Fruit fly (Drosophila melanogaster) whole organism, embryonic: Measurements from ENCODE around the gene CG15922.

Experiments used
- Asciz ChIP-seq: fragments of 200-800 bp; sonication (Bioruptor generic); optimal IDR thresholded peaks from 2 replicates; lab custom pipeline; 2017; ENCODE audit warnings: missing biosample characterization, mild to moderate bottlenecking, missing genetic modification characterization, missing genetic modification reagents
- CG1024 ChIP-seq: fragments of 200-800 bp; sonication (Bioruptor generic); IDR thresholded peaks from 2 replicates; pipeline ENCODE4 v1.3.6; 2022; ENCODE audit warnings: missing biosample characterization, missing genetic modification characterization
- CG11456 ChIP-seq: fragments of 200-800 bp; sonication (Bioruptor generic); IDR thresholded peaks from 3 replicates; pipeline ENCODE4 v1.3.6; 2022; ENCODE audit warnings: missing biosample characterization, missing genetic modification characterization
- CG12219 ChIP-seq: fragments of 200-800 bp; sonication (Bioruptor generic); optimal IDR thresholded peaks from 3 replicates; lab custom pipeline; 2018; ENCODE audit warnings: missing biosample characterization, mild to moderate bottlenecking, missing genetic modification characterization
- CG13624 ChIP-seq: fragments of 200-800 bp; sonication (Bioruptor generic); optimal IDR thresholded peaks from 2 replicates; lab custom pipeline; 2016; ENCODE audit warnings: missing biosample characterization, missing genetic modification characterization
- CG14014 ChIP-seq: fragments of 200-800 bp; sonication (Bioruptor generic); IDR thresholded peaks from 2 replicates; pipeline ENCODE4 v1.3.6; 2022; ENCODE audit warnings: missing biosample characterization, missing genetic modification characterization
- CG15011 ChIP-seq: fragments of 200-800 bp; sonication (Bioruptor generic); optimal IDR thresholded peaks from 3 replicates; lab custom pipeline; 2018; ENCODE audit warnings: missing biosample characterization, mild to moderate bottlenecking, missing genetic modification characterization
- CG1603 ChIP-seq: fragments of 200-800 bp; sonication (Bioruptor generic); optimal IDR thresholded peaks from 2 replicates; lab custom pipeline; 2019; ENCODE audit warnings: missing biosample characterization, mild to moderate bottlenecking, missing genetic modification characterization, moderate library complexity
- CG1647 ChIP-seq: fragments of 200-800 bp; sonication (Bioruptor generic); optimal IDR thresholded peaks from 3 replicates; lab custom pipeline; 2016; ENCODE audit warnings: missing biosample characterization, missing genetic modification characterization
- CG17361 ChIP-seq: fragments of 200-800 bp; sonication (Bioruptor generic); IDR thresholded peaks from 3 replicates; pipeline ENCODE4 v1.3.6; 2022; ENCODE audit warnings: missing biosample characterization, missing genetic modification characterization
- CG18764 ChIP-seq: fragments of 200-800 bp; sonication (Bioruptor generic); optimal IDR thresholded peaks from 3 replicates; lab custom pipeline; 2016; ENCODE audit warnings: missing biosample characterization, missing genetic modification characterization
- CG2678 ChIP-seq: fragments of 200-800 bp; sonication (Bioruptor generic); optimal IDR thresholded peaks from 3 replicates; lab custom pipeline; 2019; ENCODE audit warnings: missing biosample characterization, mild to moderate bottlenecking, missing genetic modification characterization, moderate library complexity
- CG2712 ChIP-seq: fragments of 200-800 bp; optimal IDR thresholded peaks from 3 replicates; lab custom pipeline; 2019; ENCODE audit warnings: missing biosample characterization, mild to moderate bottlenecking, missing genetic modification characterization, moderate library complexity
- CG2889 ChIP-seq: fragments of 200-800 bp; sonication (Bioruptor generic); IDR thresholded peaks from 3 replicates; pipeline ENCODE4 v1.3.6; 2022; ENCODE audit warnings: missing biosample characterization, missing genetic modification characterization
- CG31388 ChIP-seq: fragments of 200-800 bp; sonication (Bioruptor generic); optimal IDR thresholded peaks from 2 replicates; lab custom pipeline; 2016; ENCODE audit warnings: missing biosample characterization, missing genetic modification characterization
- CG3407 ChIP-seq: fragments of 200-800 bp; sonication (Bioruptor generic); optimal IDR thresholded peaks from 2 replicates; lab custom pipeline; 2018; ENCODE audit warnings: missing biosample characterization, mild to moderate bottlenecking, missing genetic modification characterization
- CG4404 ChIP-seq: fragments of 200-800 bp; sonication (Bioruptor generic); IDR thresholded peaks from 2 replicates; pipeline ENCODE4 v1.3.6; 2022; ENCODE audit warnings: missing biosample characterization, missing genetic modification characterization
- CG4424 ChIP-seq: fragments of 200-800 bp; sonication (Bioruptor generic); optimal IDR thresholded peaks from 3 replicates; lab custom pipeline; 2016; ENCODE audit warnings: missing biosample characterization, missing genetic modification characterization
- CG6272 ChIP-seq: fragments of 200-800 bp; sonication (Bioruptor generic); IDR thresholded peaks from 2 replicates; pipeline ENCODE4 v1.3.6; 2022; ENCODE audit warnings: missing biosample characterization, missing genetic modification characterization
- CG6689 ChIP-seq: fragments of 200-800 bp; sonication (Bioruptor generic); IDR thresholded peaks from 2 replicates; pipeline ENCODE4 v1.3.6; 2022; ENCODE audit warnings: missing biosample characterization, missing genetic modification characterization
- CG9215 ChIP-seq: fragments of 200-800 bp; sonication (Bioruptor generic); IDR thresholded peaks from 2 replicates; pipeline ENCODE4 v1.3.6; 2022; ENCODE audit warnings: missing biosample characterization, missing genetic modification characterization
- CG9797 ChIP-seq: fragments of 200-800 bp; sonication (Bioruptor generic); optimal IDR thresholded peaks from 3 replicates; lab custom pipeline; 2018; ENCODE audit warnings: missing biosample characterization, mild to moderate bottlenecking, missing genetic modification characterization
- CG9817 ChIP-seq: fragments of 200-800 bp; sonication (Bioruptor generic); optimal IDR thresholded peaks from 2 replicates; lab custom pipeline; 2018; ENCODE audit warnings: missing biosample characterization, mild to moderate bottlenecking, missing genetic modification characterization, moderate library complexity
- D19A ChIP-seq: fragments of 200-800 bp; optimal IDR thresholded peaks from 3 replicates; lab custom pipeline; 2019; ENCODE audit warnings: missing biosample characterization, mild to moderate bottlenecking, missing genetic modification characterization, moderate library complexity
- Dip2 ChIP-seq: fragments of 200-800 bp; sonication (Bioruptor generic); IDR thresholded peaks from 2 replicates; pipeline ENCODE4 v1.3.6; 2022; ENCODE audit warnings: missing biosample characterization, missing genetic modification characterization
- Dp ChIP-seq: fragments of 200-800 bp; sonication (Bioruptor generic); optimal IDR thresholded peaks from 2 replicates; lab custom pipeline; 2018; ENCODE audit warnings: missing biosample characterization, mild to moderate bottlenecking, missing genetic modification characterization, moderate library complexity
- Hr51 ChIP-seq, 2 experiments: fragments of 200-800 bp; sonication (Bioruptor generic); optimal IDR thresholded peaks; 2 replicates in 1 of 2; 3 replicates in 1 of 2; lab custom pipeline; 2016 to 2018; ENCODE audit warnings: missing biosample characterization in 2 of 2, missing genetic modification characterization in 2 of 2, mild to moderate bottlenecking in 1 of 2, moderate library complexity in 1 of 2
- Med ChIP-seq: fragments of 200-800 bp; sonication (Bioruptor generic); peaks from one replicate; lab custom pipeline; 2016; ENCODE audit warnings: missing biosample characterization, missing genetic modification characterization, mild to moderate bottlenecking, inconsistent platforms, moderate library complexity
- NfI ChIP-seq: fragments of 200-800 bp; sonication (Bioruptor generic); optimal IDR thresholded peaks from 3 replicates; lab custom pipeline; 2018; ENCODE audit warnings: missing biosample characterization, mild to moderate bottlenecking, missing genetic modification characterization, moderate library complexity
- Poxn ChIP-seq: fragments of 200-800 bp; sonication (Bioruptor generic); IDR thresholded peaks from 2 replicates; pipeline ENCODE4 v1.3.6; 2022; ENCODE audit warnings: missing biosample characterization, missing genetic modification characterization
- Ravus ChIP-seq: fragments of 200-800 bp; sonication (Bioruptor generic); IDR thresholded peaks from 2 replicates; pipeline ENCODE4 v1.3.6; 2022; ENCODE audit warnings: missing biosample characterization, missing genetic modification characterization
- Six4 ChIP-seq: fragments of 200-800 bp; sonication (Bioruptor generic); optimal IDR thresholded peaks from 2 replicates; lab custom pipeline; 2016; ENCODE audit warnings: missing biosample characterization, missing genetic modification characterization
- Sox102F ChIP-seq: fragments of 200-800 bp; sonication (Bioruptor generic); optimal IDR thresholded peaks from 2 replicates; lab custom pipeline; 2018; ENCODE audit warnings: missing biosample characterization, mild to moderate bottlenecking, missing genetic modification characterization, moderate library complexity
- Sry-β ChIP-seq: fragments of 200-800 bp; sonication (Bioruptor generic); optimal IDR thresholded peaks from 2 replicates; lab custom pipeline; 2018; ENCODE audit warnings: missing biosample characterization, mild to moderate bottlenecking, missing genetic modification characterization, moderate library complexity
- abd-A ChIP-seq: fragments of 200-800 bp; sonication (Bioruptor generic); optimal IDR thresholded peaks from 3 replicates; lab custom pipeline; 2019; ENCODE audit warnings: missing biosample characterization, mild to moderate bottlenecking, missing genetic modification characterization, moderate library complexity
- crc ChIP-seq: fragments of 200-800 bp; sonication (Bioruptor generic); optimal IDR thresholded peaks from 2 replicates; lab custom pipeline; 2016; ENCODE audit warnings: missing biosample characterization, missing genetic modification characterization
- crol ChIP-seq: fragments of 200-800 bp; sonication (Bioruptor generic); IDR thresholded peaks from 2 replicates; pipeline ENCODE4 v1.3.6; 2022; ENCODE audit warnings: missing biosample characterization, missing genetic modification characterization
- dan ChIP-seq: fragments of 200-800 bp; sonication (Bioruptor generic); IDR thresholded peaks from 2 replicates; pipeline ENCODE4 v1.3.6; 2022; ENCODE audit warnings: missing biosample characterization, missing genetic modification characterization
- jigr1 ChIP-seq: fragments of 200-800 bp; sonication (Bioruptor generic); IDR thresholded peaks from 3 replicates; pipeline ENCODE4 v1.3.6; 2022; ENCODE audit warnings: missing biosample characterization, missing genetic modification characterization
- kni ChIP-seq: fragments of 200-800 bp; sonication (Bioruptor generic); optimal IDR thresholded peaks from 3 replicates; lab custom pipeline; 2017; ENCODE audit warnings: mild to moderate bottlenecking, missing biosample characterization, missing genetic modification reagents, missing genetic modification characterization
- luna ChIP-seq: fragments of 200-800 bp; sonication (Bioruptor generic); optimal IDR thresholded peaks from 2 replicates; lab custom pipeline; 2016; ENCODE audit warnings: missing biosample characterization, missing genetic modification characterization
- pfk ChIP-seq: fragments of 200-800 bp; sonication (Bioruptor generic); optimal IDR thresholded peaks from 2 replicates; lab custom pipeline; 2018; ENCODE audit warnings: missing biosample characterization, mild to moderate bottlenecking, missing genetic modification characterization, moderate library complexity
- pzg ChIP-seq: fragments of 200-800 bp; sonication (Bioruptor generic); optimal IDR thresholded peaks from 3 replicates; lab custom pipeline; 2018; ENCODE audit warnings: missing biosample characterization, mild to moderate bottlenecking, missing genetic modification characterization, moderate library complexity
- repo ChIP-seq: fragments of 200-800 bp; sonication (Bioruptor generic); optimal IDR thresholded peaks from 2 replicates; lab custom pipeline; 2016; ENCODE audit warnings: missing biosample characterization, missing genetic modification characterization
- salm ChIP-seq: fragments of 200-800 bp; sonication (Bioruptor generic); optimal IDR thresholded peaks from 2 replicates; lab custom pipeline; 2018; ENCODE audit warnings: missing biosample characterization, mild to moderate bottlenecking, missing genetic modification characterization
- sd ChIP-seq: fragments of 200-800 bp; sonication (Bioruptor generic); optimal IDR thresholded peaks from 3 replicates; lab custom pipeline; 2018; ENCODE audit warnings: missing biosample characterization, mild to moderate bottlenecking, missing genetic modification characterization, moderate library complexity
- sens-2 ChIP-seq: fragments of 200-800 bp; sonication (Bioruptor generic); IDR thresholded peaks from 2 replicates; pipeline ENCODE4 v1.3.6; 2022; ENCODE audit warnings: missing biosample characterization, missing genetic modification characterization
- sisA ChIP-seq: fragments of 200-800 bp; sonication (Bioruptor generic); IDR thresholded peaks from 2 replicates; pipeline ENCODE4 v1.3.6; 2022; ENCODE audit warnings: missing biosample characterization, missing genetic modification characterization
- sob ChIP-seq: fragments of 200-800 bp; sonication (Bioruptor generic); IDR thresholded peaks from 2 replicates; pipeline ENCODE4 v1.3.6; 2022; ENCODE audit warnings: missing biosample characterization, missing genetic modification characterization
- stwl ChIP-seq: fragments of 200-800 bp; sonication (Bioruptor generic); optimal IDR thresholded peaks from 3 replicates; lab custom pipeline; 2018; ENCODE audit warnings: missing biosample characterization, mild to moderate bottlenecking, missing genetic modification characterization, moderate library complexity
- trem ChIP-seq: fragments of 200-800 bp; optimal IDR thresholded peaks from 3 replicates; lab custom pipeline; 2019; ENCODE audit warnings: missing biosample characterization, mild to moderate bottlenecking, missing genetic modification characterization, moderate library complexity
- zfh2 ChIP-seq: fragments of 200-800 bp; sonication (Bioruptor generic); optimal IDR thresholded peaks from 2 replicates; lab custom pipeline; 2016; ENCODE audit warnings: missing biosample characterization, missing genetic modification characterization

CG15922 gene

dm6 chr3R:20588480-20588785 lies 28.4 kb upstream of the CG15922 start, which contains the start of gene Srp72:
Srp72 (plus strand) TSS chr3R:20588711.
- TF ChIP-seq CG6272 (GFP tag; lab: Robert Waterston, UW) (no peak), zfh2 (GFP tag; lab: Kevin White, UChicago) (peak; percentile 1), pzg (GFP tag; lab: Kevin White, UChicago) (peak; percentile 35), CG14014 (GFP tag; lab: Robert Waterston, UW) (peak; percentile 47; the same call in 1 of the 2 replicates), CG13624 (no peak), CG1647 (peak; percentile 17), Med (GFP tag; lab: Kevin White, UChicago) (peak; percentile 86), salm (no peak), jigr1 (GFP tag; lab: Robert Waterston, UW) (peak; percentile 52; the same call in 1 of the 3 replicates), Six4 (GFP tag; lab: Kevin White, UChicago) (peak; percentile 20), abd-A (tag; lab: Kevin White, UChicago) (no peak), CG3407 (GFP tag; lab: Kevin White, UChicago) (no peak), Sox102F (GFP tag; lab: Kevin White, UChicago) (peak; percentile 41), CG6689 (peak; percentile 50), Dip2 (GFP tag; lab: Robert Waterston, UW) (no peak), CG9215 (GFP tag; lab: Robert Waterston, UW) (peak; percentile 43; the same call in 1 of the 2 replicates), sob (0 out of 2 replicates have a peak, but pooled peaks have one; percentile 12), pfk (no peak), Poxn (no peak), repo (GFP tag; lab: Kevin White, UChicago) (no peak), sd (tag; lab: Kevin White, UChicago) (peak; percentile 33), CG2889 (GFP tag; lab: Robert Waterston, UW) (no peak), dan (GFP tag; lab: Robert Waterston, UW) (no peak), crc (no peak), Hr51 (GFP tag; optimal IDR thresholded peaks at IDR 0.05; lab: Kevin White, UChicago) (peak; percentile 19 to 33), CG1024 (no peak), CG18764 (GFP tag; lab: Kevin White, UChicago) (peak; percentile 53), luna (GFP tag; lab: Kevin White, UChicago) (no peak), CG12219 (no peak), CG15011 (peak; percentile 34), Asciz (GFP tag; lab: Kevin White, UChicago) (no peak), CG2712 (peak; percentile 65), CG9797 (GFP tag; lab: Kevin White, UChicago) (peak; percentile 59), CG4424 (GFP tag; lab: Kevin White, UChicago) (peak; percentile 66), trem (tag; lab: Kevin White, UChicago) (peak; percentile 86), Ravus (GFP tag; lab: Robert Waterston, UW) (no peak), CG4404 (GFP tag; lab: Robert Waterston, UW) (no peak), Sry-β (no peak), crol (GFP tag; lab: Robert Waterston, UW) (no peak), CG11456 (GFP tag; lab: Robert Waterston, UW) (no peak), NfI (GFP tag; lab: Kevin White, UChicago) (peak; percentile 31), sens-2 (GFP tag; lab: Robert Waterston, UW) (0 out of 2 replicates have a peak, but pooled peaks have one; percentile 9), CG1603 (tag; lab: Kevin White, UChicago) (no peak), sisA (GFP tag; lab: Robert Waterston, UW) (peak; percentile 37; the same call in 1 of the 2 replicates), kni (no peak), D19A (peak; percentile 20), CG2678 (tag; lab: Kevin White, UChicago) (peak; percentile 68), CG17361 (GFP tag; lab: Robert Waterston, UW) (no peak), stwl (tag; lab: Kevin White, UChicago) (peak; percentile 59), CG9817 (peak; percentile 44), Dp (GFP tag; lab: Kevin White, UChicago) (peak; percentile 10), CG31388 (GFP tag; lab: Kevin White, UChicago) (no peak)
